Fruit fly (Drosophila melanogaster): ENCODE data around the gene CG42544.

- TF ChIP-seq CG8478 (optimal IDR thresholded peaks at IDR 0.05) = no peak
- TF ChIP-seq CTCF (optimal IDR thresholded peaks at IDR 0.05) = no peak
Observed at dm6 chr3R:7349452-7349851, 45.1 kb downstream of the CG42544 start, which contains the start of gene CG43290.
